Fruit fly (Drosophila melanogaster): Measurements from ENCODE around the gene btsz.
A peak's percentile ranks its signal among the peaks of the same experiment; 100 is the strongest.

The btsz gene

DNA sequence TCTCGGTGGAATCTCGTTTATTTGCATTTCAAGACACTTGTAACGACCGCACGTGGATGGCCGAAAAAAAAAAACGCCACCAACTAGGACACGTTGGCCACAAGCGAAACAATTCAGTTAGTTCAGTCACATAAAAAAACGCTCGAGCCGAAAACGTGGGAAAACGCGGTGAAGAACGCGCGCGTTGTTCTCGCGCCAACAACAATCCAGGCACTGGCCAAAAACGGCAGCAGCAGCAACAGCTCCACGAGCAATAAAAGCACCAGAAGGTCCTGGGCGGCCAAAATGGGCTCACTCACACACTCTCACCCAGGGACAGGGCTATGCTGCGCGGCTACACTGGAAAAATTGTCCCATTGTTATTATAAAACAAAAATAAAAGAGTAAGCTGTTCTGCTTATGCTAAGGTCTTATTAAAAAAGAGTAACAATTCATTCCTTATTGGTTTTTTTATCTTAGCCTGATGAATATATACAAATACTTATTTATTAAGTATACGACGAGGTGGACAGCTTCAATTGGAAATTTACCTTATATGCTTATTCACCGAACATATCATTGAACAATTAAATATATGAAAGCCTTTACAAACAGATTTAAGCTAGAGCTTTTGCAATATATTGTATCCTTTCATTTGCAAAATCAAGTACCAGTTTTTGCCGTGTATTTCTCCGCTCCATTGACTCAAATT, at the start of gene btsz (continued):
- TF ChIP-seq tgo (GFP tag; IDR thresholded peaks at IDR 0.05) (no peak), Ravus (GFP tag; IDR thresholded peaks at IDR 0.05) (no peak), wek (GFP tag; optimal IDR thresholded peaks at IDR 0.05) (no peak), Side (GFP tag; optimal IDR thresholded peaks at IDR 0.05) (no peak), CG2202 (tag; optimal IDR thresholded peaks at IDR 0.05) (no peak), CG5953 (GFP tag; IDR thresholded peaks at IDR 0.05) (no peak), shn (GFP tag; optimal IDR thresholded peaks at IDR 0.05) (no peak), amos (GFP tag; IDR thresholded peaks at IDR 0.05; ENCODE audit: partially characterized antibody) (no peak; the same call in 1 of the 2 replicates), Gug (GFP tag; IDR thresholded peaks at IDR 0.05) (no peak), Hr39 (optimal IDR thresholded peaks at IDR 0.05) (no peak), CG18619 (GFP tag; optimal IDR thresholded peaks at IDR 0.05) (peak; percentile 59), CG9817 (tag; optimal IDR thresholded peaks at IDR 0.05) (peak; percentile 13), CG10959 (GFP tag; IDR thresholded peaks at IDR 0.05) (no peak), CG16779 (GFP tag; IDR thresholded peaks at IDR 0.05) (peak; percentile 78), CTCF (GFP tag; optimal IDR thresholded peaks at IDR 0.05) (no peak), CG6175 (GFP tag; IDR thresholded peaks at IDR 0.05) (no peak), fu2 (GFP tag; optimal IDR thresholded peaks at IDR 0.05) (no peak), MTF-1 (GFP tag; optimal IDR thresholded peaks at IDR 0.05; ENCODE audit: borderline replicate concordance) (no peak), dmrt99B (tag; optimal IDR thresholded peaks at IDR 0.05) (peak; percentile 75), repo (GFP tag; optimal IDR thresholded peaks at IDR 0.05) (no peak), CG30403 (GFP tag; optimal IDR thresholded peaks at IDR 0.05) (peak; percentile 66), gce (GFP tag; IDR thresholded peaks at IDR 0.05) (no peak), Dp (GFP tag; optimal IDR thresholded peaks at IDR 0.05) (no peak), CG30020 (tag; optimal IDR thresholded peaks at IDR 0.05) (no peak), lab (GFP tag; optimal IDR thresholded peaks at IDR 0.05) (peak; percentile 75), vfl (GFP tag; optimal IDR thresholded peaks at IDR 0.05) (no peak), dm (GFP tag; optimal IDR thresholded peaks at IDR 0.05) (no peak), CG16863 (GFP tag; optimal IDR thresholded peaks at IDR 0.05) (no peak), CG4424 (GFP tag; optimal IDR thresholded peaks at IDR 0.05) (peak; percentile 52), CG10209 (GFP tag; optimal IDR thresholded peaks at IDR 0.05) (peak; percentile 38), HHEX (GFP tag; optimal IDR thresholded peaks at IDR 0.05) (peak; percentile 55), BEAF-32 (GFP tag; optimal IDR thresholded peaks at IDR 0.05) (no peak), Oli (tag; optimal IDR thresholded peaks at IDR 0.05) (peak; percentile 52), CG6813 (GFP tag; optimal IDR thresholded peaks at IDR 0.05) (no peak), CG6765 (GFP tag; optimal IDR thresholded peaks at IDR 0.05) (peak; percentile 46), CG1233 (GFP tag; optimal IDR thresholded peaks at IDR 0.05) (peak; percentile 13), crp (GFP tag; optimal IDR thresholded peaks at IDR 0.05) (no peak), Optix (GFP tag; IDR thresholded peaks at IDR 0.05) (no peak), pros (GFP tag; optimal IDR thresholded peaks at IDR 0.05) (no peak), CG10565 (GFP tag; optimal IDR thresholded peaks at IDR 0.05) (no peak), z (GFP tag; IDR thresholded peaks at IDR 0.05) (no peak), luna (GFP tag; optimal IDR thresholded peaks at IDR 0.05) (no peak), Opbp (GFP tag; IDR thresholded peaks at IDR 0.05; ENCODE audit: partially characterized antibody) (no peak), ro (GFP tag; IDR thresholded peaks at IDR 0.05) (no peak), CG16813 (GFP tag; IDR thresholded peaks at IDR 0.05; ENCODE audit: partially characterized antibody) (no peak), sr (GFP tag; IDR thresholded peaks at IDR 0.05) (no peak), CG9876 (GFP tag; optimal IDR thresholded peaks at IDR 0.05) (no peak), cg (GFP tag; optimal IDR thresholded peaks at IDR 0.05) (no peak), Mad (GFP tag; optimal IDR thresholded peaks at IDR 0.05) (no peak), CG7745 (tag; optimal IDR thresholded peaks at IDR 0.05) (no peak), CG6272 (GFP tag; IDR thresholded peaks at IDR 0.05) (no peak)
